Fruit fly (Drosophila melanogaster): ENCODE data around the gene srl.

DNA sequence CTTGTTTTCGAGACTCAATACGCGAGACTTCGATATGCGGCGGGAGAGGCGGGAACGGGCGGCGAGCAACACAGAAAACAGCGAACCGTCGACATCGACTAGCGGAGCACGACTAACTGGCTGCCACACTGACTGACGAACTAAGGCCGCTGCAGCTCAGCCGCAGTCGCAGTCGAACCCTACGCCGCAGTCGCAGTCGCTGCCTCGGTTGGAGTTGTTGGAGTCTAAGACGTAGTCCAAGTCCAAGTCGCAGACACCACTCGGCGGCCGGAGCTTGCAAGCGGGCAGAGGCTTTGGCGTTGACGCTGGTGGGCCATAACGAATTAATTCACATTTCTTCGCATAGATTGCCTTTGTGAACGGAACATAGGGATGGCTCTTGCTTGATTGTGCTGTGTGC lies 21.6 kb upstream of the srl start:
- TF ChIP-seq Myc (optimal IDR thresholded peaks at IDR 0.05), result no peak
- no peak for TF ChIP-seq insv (optimal IDR thresholded peaks at IDR 0.05)
- TF ChIP-seq Sin3A (optimal IDR thresholded peaks at IDR 0.05), result no peak
- TF ChIP-seq ttk (optimal IDR thresholded peaks at IDR 0.05), result no peak

All from Kc167 (cell line).